Worm (Caenorhabditis elegans) whole organism, late embryonic: ENCODE data around the gene clec-50.

Source experiments
- F13H6.1 ChIP-seq: sonication (generic microtip); optimal IDR thresholded peaks from 2 replicates; lab custom pipeline; 2016; ENCODE audit warnings: missing genetic modification characterization, missing compliant biosample characterization
- K02D7.2 ChIP-seq: sonication (generic microtip); optimal IDR thresholded peaks from 2 replicates; lab custom pipeline; 2017; ENCODE audit warnings: mild to moderate bottlenecking, missing genetic modification characterization, missing compliant biosample characterization
- K09A11.1 ChIP-seq: sonication (generic microtip); optimal IDR thresholded peaks from 2 replicates; lab custom pipeline; 2017; ENCODE audit warnings: antibody characterized with exemption, mild to moderate bottlenecking, missing genetic modification characterization, missing compliant biosample characterization; ENCODE audit not compliant: insufficient read depth
- ceh-14 ChIP-seq: sonication (generic microtip); optimal IDR thresholded peaks from 2 replicates; lab custom pipeline; 2016; ENCODE audit warnings: missing genotype, missing genetic modification characterization, missing compliant biosample characterization
- ceh-31 ChIP-seq: sonication (generic microtip); optimal IDR thresholded peaks from 2 replicates; lab custom pipeline; 2016; ENCODE audit warnings: missing genetic modification characterization, missing compliant biosample characterization
- ceh-34 ChIP-seq: sonication (generic microtip); optimal IDR thresholded peaks from 2 replicates; lab custom pipeline; 2016; ENCODE audit warnings: mild to moderate bottlenecking, missing genetic modification characterization, missing compliant biosample characterization
- ceh-45 ChIP-seq: fragments of 200-800 bp; sonication (Bioruptor generic); IDR thresholded peaks from 2 replicates; pipeline ENCODE4 v1.3.6; 2022; ENCODE audit warnings: missing genetic modification reagents, missing genetic modification characterization, missing compliant biosample characterization
- ceh-6 ChIP-seq: fragments of 200-800 bp; sonication (Bioruptor generic); optimal IDR thresholded peaks from 2 replicates; lab custom pipeline; 2018; ENCODE audit warnings: mild to moderate bottlenecking, missing genetic modification characterization, missing compliant biosample characterization
- dve-1 ChIP-seq: sonication (generic microtip); optimal IDR thresholded peaks from 2 replicates; lab custom pipeline; 2017; ENCODE audit warnings: antibody characterized with exemption, mild to moderate bottlenecking, missing genetic modification characterization, missing compliant biosample characterization
- elt-4 ChIP-seq: sonication (generic microtip); optimal IDR thresholded peaks from 2 replicates; lab custom pipeline; 2016; ENCODE audit warnings: missing genetic modification characterization, missing compliant biosample characterization
- ets-4 ChIP-seq: sonication (generic microtip); optimal IDR thresholded peaks from 2 replicates; lab custom pipeline; 2016; ENCODE audit warnings: missing genetic modification characterization, missing compliant biosample characterization
- gmeb-2 ChIP-seq: sonication (generic microtip); optimal IDR thresholded peaks from 2 replicates; lab custom pipeline; 2016; ENCODE audit warnings: missing genetic modification characterization, inconsistent platforms, missing compliant biosample characterization
- hlh-13 ChIP-seq: fragments of 200-800 bp; sonication (Bioruptor generic); optimal IDR thresholded peaks from 2 replicates; lab custom pipeline; 2018; ENCODE audit warnings: mild to moderate bottlenecking, missing genetic modification characterization, missing compliant biosample characterization
- hlh-30 ChIP-seq: sonication (generic microtip); optimal IDR thresholded peaks from 2 replicates; lab custom pipeline; 2017; ENCODE audit warnings: antibody characterized with exemption, missing genetic modification characterization, missing compliant biosample characterization; ENCODE audit not compliant: insufficient read depth
- hlh-8 ChIP-seq: sonication (generic microtip); optimal IDR thresholded peaks from 2 replicates; lab custom pipeline; 2016; ENCODE audit warnings: missing genotype, missing genetic modification characterization, missing compliant biosample characterization
- lin-11 ChIP-seq: fragments of 200-800 bp; sonication (Bioruptor generic); optimal IDR thresholded peaks from 2 replicates; lab custom pipeline; 2018; ENCODE audit warnings: mild to moderate bottlenecking, missing genetic modification characterization, missing compliant biosample characterization
- madf-2 ChIP-seq: sonication (generic microtip); optimal IDR thresholded peaks from 2 replicates; lab custom pipeline; 2017; ENCODE audit warnings: missing genetic modification characterization, missing compliant biosample characterization
- nfya-1 ChIP-seq: sonication (generic microtip); optimal IDR thresholded peaks from 2 replicates; lab custom pipeline; 2017; ENCODE audit warnings: missing genetic modification characterization, mild to moderate bottlenecking, missing compliant biosample characterization, antibody characterized with exemption, moderate library complexity
- nhr-232 ChIP-seq: sonication (generic microtip); optimal IDR thresholded peaks from 2 replicates; lab custom pipeline; 2016; ENCODE audit warnings: missing genetic modification characterization, missing compliant biosample characterization
- npax-4 ChIP-seq: sonication (generic microtip); optimal IDR thresholded peaks from 2 replicates; lab custom pipeline; 2016; ENCODE audit warnings: missing genetic modification characterization, missing compliant biosample characterization
- odd-2 ChIP-seq: sonication (generic microtip); optimal IDR thresholded peaks from 2 replicates; lab custom pipeline; 2017; ENCODE audit warnings: antibody characterized with exemption, mild to moderate bottlenecking, missing genetic modification characterization, missing compliant biosample characterization
- pag-3 ChIP-seq: sonication (generic microtip); optimal IDR thresholded peaks from 2 replicates; lab custom pipeline; 2016; ENCODE audit warnings: missing compliant biosample characterization, missing genetic modification characterization, borderline replicate concordance
- pax-1 ChIP-seq: fragments of 150-350 bp; optimal IDR thresholded peaks from 2 replicates; lab custom pipeline; 2014; ENCODE audit warnings: missing biosample characterization, missing genetic modification characterization
- pqm-1 ChIP-seq: sonication (generic microtip); optimal IDR thresholded peaks from 2 replicates; lab custom pipeline; 2016; ENCODE audit warnings: missing genetic modification characterization, missing compliant biosample characterization
- ref-2 ChIP-seq: sonication (generic microtip); optimal IDR thresholded peaks from 2 replicates; lab custom pipeline; 2016; ENCODE audit warnings: missing genetic modification characterization, missing compliant biosample characterization
- rnt-1 ChIP-seq: sonication (generic microtip); optimal IDR thresholded peaks from 2 replicates; lab custom pipeline; 2016; ENCODE audit warnings: missing genetic modification characterization, missing compliant biosample characterization
- sox-2 ChIP-seq: fragments of 200-800 bp; sonication (Bioruptor generic); IDR thresholded peaks from 2 replicates; pipeline ENCODE4 v1.3.6; 2022; ENCODE audit warnings: missing genetic modification reagents, missing genetic modification characterization, missing compliant biosample characterization
- sox-4 ChIP-seq: sonication (generic microtip); optimal IDR thresholded peaks from 2 replicates; lab custom pipeline; 2017; ENCODE audit warnings: mild to moderate bottlenecking, missing genetic modification characterization, inconsistent platforms, missing compliant biosample characterization
- tbx-2 ChIP-seq: sonication (generic microtip); optimal IDR thresholded peaks from 2 replicates; lab custom pipeline; 2016; ENCODE audit warnings: missing genetic modification characterization, missing compliant biosample characterization
- tbx-7 ChIP-seq: sonication (generic microtip); optimal IDR thresholded peaks from 2 replicates; lab custom pipeline; 2016; ENCODE audit warnings: missing genotype, missing genetic modification characterization, missing compliant biosample characterization
- unc-3 ChIP-seq, 2 experiments: fragments of 200-800 bp in 1 of 2; sonication (Bioruptor generic) in 1 of 2; sonication (generic microtip) in 1 of 2; conservative IDR thresholded peaks in 1 of 2; optimal IDR thresholded peaks in 1 of 2; 2 replicates each; pipeline versions ENCODE4 v1.3.6 to Lab custom; 2016 to 2022; ENCODE audit warnings: missing compliant biosample characterization in 2 of 2, missing genetic modification characterization in 2 of 2, missing genetic modification reagents in 1 of 2
- unc-42 ChIP-seq: sonication (generic microtip); optimal IDR thresholded peaks from 2 replicates; lab custom pipeline; 2016; ENCODE audit warnings: missing genotype, missing genetic modification characterization, missing compliant biosample characterization
- unc-86 ChIP-seq: sonication (generic microtip); optimal IDR thresholded peaks from 2 replicates; lab custom pipeline; 2016; ENCODE audit warnings: missing genetic modification characterization, missing compliant biosample characterization
- zip-5 ChIP-seq: sonication (generic microtip); optimal IDR thresholded peaks from 2 replicates; lab custom pipeline; 2016; ENCODE audit warnings: missing genetic modification characterization, missing compliant biosample characterization

Gene clec-50

DNA sequence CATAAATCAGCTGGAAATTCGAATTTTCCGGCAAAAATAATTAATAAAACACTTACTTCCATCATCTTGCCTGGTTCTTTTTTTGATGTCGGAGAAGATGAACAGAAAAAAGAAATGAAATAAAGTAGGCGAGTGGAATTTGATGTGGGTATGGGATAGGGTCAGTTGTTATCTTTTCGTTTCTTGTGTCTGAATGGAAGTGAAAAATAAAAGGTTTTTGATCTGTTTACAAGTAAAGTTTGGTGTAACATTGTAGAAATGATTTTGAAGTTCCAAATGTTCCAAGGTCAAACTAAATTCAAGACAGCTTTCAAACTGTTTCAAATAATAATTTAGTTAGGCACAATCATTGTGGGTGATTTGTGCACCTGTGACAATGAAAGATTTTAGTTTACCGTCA, 17.7 kb downstream of the clec-50 start, which contains the start of gene W04E12.7:
Gene W04E12.7 (minus strand): TSS at position 101 of the 400 bp plus-strand sequence.
- no peak for TF ChIP-seq ets-4
- no peak for TF ChIP-seq lin-11 (tag; lab: Kevin White, UChicago)
- TF ChIP-seq madf-2 (tag; lab: Kevin White, UChicago) = no peak
- no peak for TF ChIP-seq zip-5 (tag; lab: Kevin White, UChicago)
- TF ChIP-seq ceh-14 (tag; lab: Kevin White, UChicago) = no peak

ce11 chrV:19733728-19734127, 21.4 kb downstream of the clec-50 start:
- TF ChIP-seq pag-3 (tag; lab: Kevin White, UChicago) (peak; percentile 40), pqm-1 (tag; lab: Kevin White, UChicago) (no peak), ceh-6 (GFP tag; lab: Kevin White, UChicago) (no peak), nhr-232 (tag; lab: Kevin White, UChicago) (no peak)

DNA sequence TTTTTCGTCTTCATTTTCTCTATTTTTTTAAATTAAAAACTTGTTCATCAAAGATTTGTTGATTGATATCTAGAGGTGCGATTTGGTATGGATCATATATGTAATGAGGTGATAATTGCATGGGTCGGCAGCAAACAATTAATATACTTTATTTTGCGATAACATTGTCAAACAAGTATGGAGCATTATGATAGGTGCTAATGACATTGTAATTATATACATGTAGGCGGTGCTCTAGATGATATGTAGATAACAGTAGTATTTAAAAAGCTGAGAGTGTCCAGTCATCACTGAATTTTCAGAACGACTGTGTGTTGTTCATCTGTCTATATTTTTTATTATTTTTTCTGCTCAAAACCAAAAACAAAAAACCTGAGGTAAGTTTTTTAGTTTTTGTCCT, 24.9 kb downstream of the clec-50 start, which contains the start of gene Y116F11A.1:
Gene Y116F11A.1 (plus strand): TSS at position 301 of the 400 bp plus-strand sequence.
- TF ChIP-seq tbx-7 (tag; lab: Kevin White, UChicago) (no peak), dve-1 (tag; lab: Kevin White, UChicago) (no peak), hlh-13 (no peak), tbx-2 (tag; lab: Kevin White, UChicago) (no peak), odd-2 (tag; lab: Kevin White, UChicago) (no peak), ref-2 (tag; lab: Kevin White, UChicago) (no peak), pax-1 (tag; lab: Kevin White, UChicago) (no peak), sox-2 (no peak), npax-4 (tag; lab: Kevin White, UChicago) (no peak), ceh-45 (GFP tag; lab: Robert Waterston, UW) (no peak), rnt-1 (tag; lab: Kevin White, UChicago) (no peak)

DNA sequence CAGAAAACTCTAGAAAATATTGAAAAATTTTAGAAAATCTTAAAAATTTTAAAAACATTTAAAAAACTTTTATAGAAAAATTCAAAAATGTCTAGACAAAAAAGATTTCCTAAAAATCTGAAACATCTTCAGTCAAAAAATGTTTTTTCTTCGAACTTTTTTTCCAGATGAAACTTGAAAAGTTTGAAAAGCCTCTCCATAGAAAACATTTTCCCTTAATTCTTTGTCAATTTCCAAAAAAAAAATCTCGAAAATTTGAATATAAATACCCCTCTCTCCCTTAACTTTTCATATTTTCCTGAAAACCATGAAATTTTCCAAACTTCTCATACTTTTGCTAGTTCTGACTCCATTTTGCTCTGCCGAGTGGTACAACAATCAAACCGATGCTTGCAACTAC, 26.4 kb downstream of the clec-50 start, which contains the start of gene Y116F11A.3:
Gene Y116F11A.3 (plus strand): TSS at position 301 of the 400 bp plus-strand sequence.
- no peak for TF ChIP-seq ceh-34 (tag; lab: Kevin White, UChicago)
- no peak for TF ChIP-seq F13H6.1 (tag; lab: Kevin White, UChicago)
- no peak for TF ChIP-seq sox-4 (tag; lab: Kevin White, UChicago)
- TF ChIP-seq ceh-31 (tag; lab: Kevin White, UChicago) = no peak
- TF ChIP-seq K09A11.1 (tag; lab: Kevin White, UChicago) = no peak
- no peak for TF ChIP-seq hlh-13
- no peak for TF ChIP-seq unc-3 (GFP tag; conservative IDR thresholded peaks at IDR 0.05; lab: Robert Waterston, UW)
- no peak for TF ChIP-seq unc-3 (tag; optimal IDR thresholded peaks at IDR 0.05; lab: Kevin White, UChicago)
- TF ChIP-seq gmeb-2 (tag; lab: Kevin White, UChicago) = no peak
- no peak for TF ChIP-seq nhr-232 (tag; lab: Kevin White, UChicago)
- TF ChIP-seq K02D7.2 (tag; lab: Kevin White, UChicago) = no peak
- no peak for TF ChIP-seq elt-4 (tag; lab: Kevin White, UChicago)
- TF ChIP-seq unc-42 (tag; lab: Kevin White, UChicago) = no peak
- no peak for TF ChIP-seq odd-2 (tag; lab: Kevin White, UChicago)
- TF ChIP-seq tbx-7 (tag; lab: Kevin White, UChicago) = no peak
- no peak for TF ChIP-seq nfya-1 (tag; lab: Kevin White, UChicago)
- no peak for TF ChIP-seq hlh-8
- TF ChIP-seq unc-86 (tag; lab: Kevin White, UChicago) = no peak
- TF ChIP-seq, all 69 proteins: peak for 0

DNA sequence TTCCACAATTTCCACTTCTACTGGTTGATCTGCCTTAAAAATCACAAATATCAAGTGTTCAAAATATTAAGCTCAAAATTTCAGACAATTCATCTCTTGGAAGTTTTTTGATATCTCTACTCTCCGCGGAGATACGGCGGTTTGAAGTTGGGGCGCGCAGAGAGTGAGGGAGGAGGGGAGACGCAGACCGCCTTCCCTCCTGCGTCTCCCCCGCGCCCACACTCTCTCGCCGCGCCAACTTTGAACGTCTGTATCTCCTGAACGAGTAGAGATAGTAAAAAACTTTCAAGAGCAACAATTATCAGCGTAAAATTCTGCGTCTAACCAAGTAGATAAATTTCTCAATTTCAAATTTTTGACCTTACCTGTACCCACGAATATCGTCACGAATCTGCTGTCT, 27.2 kb downstream of the clec-50 start:
- TF ChIP-seq hlh-30 (tag; lab: Kevin White, UChicago) (no peak), ceh-34 (tag; lab: Kevin White, UChicago) (no peak)
